Worm (Caenorhabditis elegans): ENCODE measurements around the gene puf-3.

- TF ChIP-seq aly-2 (tag; optimal IDR thresholded peaks at IDR 0.05) (no peak), elt-3 (tag; optimal IDR thresholded peaks at IDR 0.05) (no peak), ztf-1 (GFP tag; conservative IDR thresholded peaks at IDR 0.05) (no peak), nhr-237 (tag; optimal IDR thresholded peaks at IDR 0.05) (no peak), ztf-11 (tag; optimal IDR thresholded peaks at IDR 0.05) (no peak), lin-13 (GFP tag; optimal IDR thresholded peaks at IDR 0.05) (no peak), ztf-4 (tag; optimal IDR thresholded peaks at IDR 0.05) (no peak), zag-1 (tag; optimal IDR thresholded peaks at IDR 0.05) (no peak), unc-39 (tag; optimal IDR thresholded peaks at IDR 0.05) (no peak), ama-1 (optimal IDR thresholded peaks at IDR 0.05) (no peak), snpc-4 (tag; optimal IDR thresholded peaks at IDR 0.05) (no peak), sma-3 (GFP tag; optimal IDR thresholded peaks at IDR 0.05) (no peak), unc-55 (GFP tag; optimal IDR thresholded peaks at IDR 0.05) (no peak), nhr-129 (tag; optimal IDR thresholded peaks at IDR 0.05) (no peak)
These were observed 51.1 kb downstream of the puf-3 start, which contains the start of gene Y38H8A.12 for ce11 chrIV:13460876-13461275.

Measured in whole organism, L2 larva.